Worm (Caenorhabditis elegans) whole organism, late embryonic: ENCODE data around the gene C15C8.6.

Experiments used
- F13H6.1 ChIP-seq: sonication (generic microtip); optimal IDR thresholded peaks from 2 replicates; lab custom pipeline; 2016; ENCODE audit warnings: missing genetic modification characterization, missing compliant biosample characterization
- K02D7.2 ChIP-seq: sonication (generic microtip); optimal IDR thresholded peaks from 2 replicates; lab custom pipeline; 2017; ENCODE audit warnings: mild to moderate bottlenecking, missing genetic modification characterization, missing compliant biosample characterization
- T23F11.4 ChIP-seq: fragments of 200-800 bp; sonication (Bioruptor generic); optimal IDR thresholded peaks from 2 replicates; lab custom pipeline; 2018; ENCODE audit warnings: mild to moderate bottlenecking, missing genetic modification characterization, missing compliant biosample characterization
- ahr-1 ChIP-seq: sonication (generic microtip); optimal IDR thresholded peaks from 2 replicates; lab custom pipeline; 2016; ENCODE audit warnings: missing genetic modification characterization, missing compliant biosample characterization
- ceh-14 ChIP-seq: sonication (generic microtip); optimal IDR thresholded peaks from 2 replicates; lab custom pipeline; 2016; ENCODE audit warnings: missing genotype, missing genetic modification characterization, missing compliant biosample characterization
- ceh-22 ChIP-seq: sonication (generic microtip); optimal IDR thresholded peaks from 2 replicates; lab custom pipeline; 2017; ENCODE audit warnings: missing biosample characterization, missing genetic modification characterization
- ceh-24 ChIP-seq: sonication (generic microtip); optimal IDR thresholded peaks from 2 replicates; lab custom pipeline; 2016; ENCODE audit warnings: mild to moderate bottlenecking, missing genetic modification characterization, missing compliant biosample characterization
- ceh-30 ChIP-seq: fragments of 150-350 bp; optimal IDR thresholded peaks from 2 replicates; lab custom pipeline; 2014; ENCODE audit warnings: missing biosample characterization, missing genetic modification characterization
- ceh-31 ChIP-seq: sonication (generic microtip); optimal IDR thresholded peaks from 2 replicates; lab custom pipeline; 2016; ENCODE audit warnings: missing genetic modification characterization, missing compliant biosample characterization
- ceh-48 ChIP-seq: sonication (generic microtip); optimal IDR thresholded peaks from 2 replicates; lab custom pipeline; 2016; ENCODE audit warnings: missing genetic modification characterization, inconsistent platforms, missing compliant biosample characterization
- dmd-4 ChIP-seq: sonication (generic microtip); optimal IDR thresholded peaks from 2 replicates; lab custom pipeline; 2016; ENCODE audit warnings: borderline replicate concordance, missing genetic modification characterization, missing compliant biosample characterization
- dve-1 ChIP-seq: sonication (generic microtip); optimal IDR thresholded peaks from 2 replicates; lab custom pipeline; 2017; ENCODE audit warnings: antibody characterized with exemption, mild to moderate bottlenecking, missing genetic modification characterization, missing compliant biosample characterization
- ets-4 ChIP-seq: sonication (generic microtip); optimal IDR thresholded peaks from 2 replicates; lab custom pipeline; 2016; ENCODE audit warnings: missing genetic modification characterization, missing compliant biosample characterization
- eyg-1 ChIP-seq: sonication (generic microtip); optimal IDR thresholded peaks from 2 replicates; lab custom pipeline; 2016; ENCODE audit warnings: missing genotype, missing genetic modification characterization, missing compliant biosample characterization
- fax-1 ChIP-seq: sonication (generic microtip); optimal IDR thresholded peaks from 2 replicates; lab custom pipeline; 2016; ENCODE audit warnings: missing genotype, missing genetic modification characterization, missing compliant biosample characterization
- gmeb-2 ChIP-seq: sonication (generic microtip); optimal IDR thresholded peaks from 2 replicates; lab custom pipeline; 2016; ENCODE audit warnings: missing genetic modification characterization, inconsistent platforms, missing compliant biosample characterization
- hlh-15 ChIP-seq: sonication (generic microtip); optimal IDR thresholded peaks from 2 replicates; lab custom pipeline; 2016; ENCODE audit warnings: missing genetic modification characterization, missing compliant biosample characterization
- hlh-6 ChIP-seq: sonication (generic microtip); optimal IDR thresholded peaks from 2 replicates; lab custom pipeline; 2016; ENCODE audit warnings: missing genotype, missing genetic modification characterization, missing compliant biosample characterization
- hlh-8 ChIP-seq: sonication (generic microtip); optimal IDR thresholded peaks from 2 replicates; lab custom pipeline; 2016; ENCODE audit warnings: missing genotype, missing genetic modification characterization, missing compliant biosample characterization
- lim-6 ChIP-seq: sonication (generic microtip); optimal IDR thresholded peaks from 2 replicates; lab custom pipeline; 2016; ENCODE audit warnings: missing genetic modification characterization, missing compliant biosample characterization
- lin-11 ChIP-seq: fragments of 200-800 bp; sonication (Bioruptor generic); optimal IDR thresholded peaks from 2 replicates; lab custom pipeline; 2018; ENCODE audit warnings: mild to moderate bottlenecking, missing genetic modification characterization, missing compliant biosample characterization
- madf-2 ChIP-seq: sonication (generic microtip); optimal IDR thresholded peaks from 2 replicates; lab custom pipeline; 2017; ENCODE audit warnings: missing genetic modification characterization, missing compliant biosample characterization
- nhr-11 ChIP-seq: fragments of 150-350 bp; optimal IDR thresholded peaks from 2 replicates; lab custom pipeline; 2014; ENCODE audit warnings: missing biosample characterization, missing genetic modification characterization
- nhr-232 ChIP-seq: sonication (generic microtip); optimal IDR thresholded peaks from 2 replicates; lab custom pipeline; 2016; ENCODE audit warnings: missing genetic modification characterization, missing compliant biosample characterization
- npax-4 ChIP-seq: sonication (generic microtip); optimal IDR thresholded peaks from 2 replicates; lab custom pipeline; 2016; ENCODE audit warnings: missing genetic modification characterization, missing compliant biosample characterization
- odd-2 ChIP-seq: sonication (generic microtip); optimal IDR thresholded peaks from 2 replicates; lab custom pipeline; 2017; ENCODE audit warnings: antibody characterized with exemption, mild to moderate bottlenecking, missing genetic modification characterization, missing compliant biosample characterization
- pag-3 ChIP-seq: sonication (generic microtip); optimal IDR thresholded peaks from 2 replicates; lab custom pipeline; 2016; ENCODE audit warnings: missing compliant biosample characterization, missing genetic modification characterization, borderline replicate concordance
- pat-9 ChIP-seq: fragments of 200-800 bp; sonication (Bioruptor generic); optimal IDR thresholded peaks from 2 replicates; lab custom pipeline; 2018; ENCODE audit warnings: mild to moderate bottlenecking, missing genetic modification characterization, moderate library complexity, missing compliant biosample characterization
- pha-4 ChIP-seq: fragments of 150-350 bp; optimal IDR thresholded peaks from 2 replicates; lab custom pipeline; 2018; ENCODE audit warnings: missing biosample characterization, missing genetic modification reagents, missing genetic modification characterization
- pqm-1 ChIP-seq: sonication (generic microtip); optimal IDR thresholded peaks from 2 replicates; lab custom pipeline; 2016; ENCODE audit warnings: missing genetic modification characterization, missing compliant biosample characterization
- pros-1 ChIP-seq: fragments of 150-350 bp; optimal IDR thresholded peaks from 2 replicates; lab custom pipeline; 2014; ENCODE audit warnings: missing biosample characterization, missing genetic modification reagents, missing genetic modification characterization
- ref-2 ChIP-seq: sonication (generic microtip); optimal IDR thresholded peaks from 2 replicates; lab custom pipeline; 2016; ENCODE audit warnings: missing genetic modification characterization, missing compliant biosample characterization
- sox-2 ChIP-seq: fragments of 200-800 bp; sonication (Bioruptor generic); IDR thresholded peaks from 2 replicates; pipeline ENCODE4 v1.3.6; 2022; ENCODE audit warnings: missing genetic modification reagents, missing genetic modification characterization, missing compliant biosample characterization
- syd-9 ChIP-seq: sonication (generic microtip); optimal IDR thresholded peaks from 2 replicates; lab custom pipeline; 2016; ENCODE audit warnings: mild to moderate bottlenecking, missing genetic modification characterization, moderate library complexity, missing compliant biosample characterization
- tbx-2 ChIP-seq: sonication (generic microtip); optimal IDR thresholded peaks from 2 replicates; lab custom pipeline; 2016; ENCODE audit warnings: missing genetic modification characterization, missing compliant biosample characterization
- ttx-3 ChIP-seq: sonication (generic microtip); optimal IDR thresholded peaks from 2 replicates; lab custom pipeline; 2016; ENCODE audit warnings: missing genetic modification reagents, missing genetic modification characterization, missing compliant biosample characterization
- unc-3 ChIP-seq, 2 experiments: fragments of 200-800 bp in 1 of 2; sonication (Bioruptor generic) in 1 of 2; sonication (generic microtip) in 1 of 2; conservative IDR thresholded peaks in 1 of 2; optimal IDR thresholded peaks in 1 of 2; 2 replicates each; pipeline versions ENCODE4 v1.3.6 to Lab custom; 2016 to 2022; ENCODE audit warnings: missing compliant biosample characterization in 2 of 2, missing genetic modification characterization in 2 of 2, missing genetic modification reagents in 1 of 2
- unc-55 ChIP-seq: sonication (generic microtip); optimal IDR thresholded peaks from 2 replicates; lab custom pipeline; 2017; ENCODE audit warnings: missing biosample characterization, missing genetic modification reagents, missing genetic modification characterization
- unc-86 ChIP-seq: sonication (generic microtip); optimal IDR thresholded peaks from 2 replicates; lab custom pipeline; 2016; ENCODE audit warnings: missing genetic modification characterization, missing compliant biosample characterization
- zip-5 ChIP-seq: sonication (generic microtip); optimal IDR thresholded peaks from 2 replicates; lab custom pipeline; 2016; ENCODE audit warnings: missing genetic modification characterization, missing compliant biosample characterization

Gene C15C8.6

ce11 chrV:12790188-12790587 lies 38.8 kb upstream of the C15C8.6 start, which contains the start of gene srbc-43:
TSS of gene srbc-43 (minus strand) at chrV:12790518.
- no peak for TF ChIP-seq lin-11
- no peak for TF ChIP-seq K02D7.2
- no peak for TF ChIP-seq ceh-24 (tag; lab: Kevin White, UChicago)
- TF ChIP-seq unc-86 (tag; lab: Kevin White, UChicago) = no peak
- no peak for TF ChIP-seq pha-4 (tag; lab: Kevin White, UChicago)
- TF ChIP-seq T23F11.4 (GFP tag; lab: Kevin White, UChicago) = no peak
- TF ChIP-seq hlh-6 = no peak

- no peak for TF ChIP-seq nhr-232 (tag; lab: Kevin White, UChicago)
- TF ChIP-seq dmd-4 (tag; lab: Kevin White, UChicago) = no peak
- no peak for TF ChIP-seq dve-1
- no peak for TF ChIP-seq odd-2 (tag; lab: Kevin White, UChicago)
- TF ChIP-seq ceh-48 (tag; lab: Kevin White, UChicago) = no peak
- no peak for TF ChIP-seq unc-55
- TF ChIP-seq pat-9 (tag; lab: Kevin White, UChicago) = no peak
- no peak for TF ChIP-seq hlh-15 (tag; lab: Kevin White, UChicago)
- TF ChIP-seq hlh-8 (tag; lab: Kevin White, UChicago) = no peak
- no peak for TF ChIP-seq gmeb-2 (tag; lab: Kevin White, UChicago)
- no peak for TF ChIP-seq nhr-11
- no peak for TF ChIP-seq T23F11.4 (GFP tag; lab: Kevin White, UChicago)
- no peak for TF ChIP-seq npax-4 (tag; lab: Kevin White, UChicago)
- no peak for TF ChIP-seq K02D7.2
- TF ChIP-seq lim-6 = no peak
Measured at ce11 chrV:12788451-12788850, 37.1 kb upstream of the C15C8.6 start, which contains the start of gene srbc-44. TSS of gene srbc-44 (minus strand) at chrV:12788551.

ce11 chrV:12787026-12787425 lies 35.7 kb upstream of the C15C8.6 start, which contains the start of gene fkb-4:
TSS of gene fkb-4 (minus strand) at chrV:12787126.
- no peak for TF ChIP-seq eyg-1 (tag; lab: Kevin White, UChicago)
- no peak for TF ChIP-seq syd-9 (tag; lab: Kevin White, UChicago)
- no peak for TF ChIP-seq dve-1
- TF ChIP-seq ahr-1 (tag; lab: Kevin White, UChicago) = no peak
- TF ChIP-seq ets-4 = no peak
- no peak for TF ChIP-seq dmd-4 (tag; lab: Kevin White, UChicago)
- no peak for TF ChIP-seq tbx-2
- no peak for TF ChIP-seq unc-86 (tag; lab: Kevin White, UChicago)
- no peak for TF ChIP-seq pag-3 (tag; lab: Kevin White, UChicago)
- TF ChIP-seq nhr-11 = no peak
- no peak for TF ChIP-seq odd-2 (tag; lab: Kevin White, UChicago)
- no peak for TF ChIP-seq fax-1 (tag; lab: Kevin White, UChicago)
- TF ChIP-seq T23F11.4 (GFP tag; lab: Kevin White, UChicago) = no peak
- no peak for TF ChIP-seq ref-2 (tag; lab: Kevin White, UChicago)
- no peak for TF ChIP-seq zip-5
- TF ChIP-seq, all 69 proteins: peak for 0

- TF ChIP-seq dve-1 (no peak), gmeb-2 (tag; lab: Kevin White, UChicago) (no peak), ceh-30 (tag; lab: Kevin White, UChicago) (no peak), ceh-31 (tag; lab: Kevin White, UChicago) (no peak), F13H6.1 (no peak), pag-3 (tag; lab: Kevin White, UChicago) (no peak)
Measured at ce11 chrV:12786340-12786739, 35.0 kb upstream of the C15C8.6 start.

- TF ChIP-seq eyg-1 (tag; lab: Kevin White, UChicago) = no peak
- no peak for TF ChIP-seq dve-1
- TF ChIP-seq ceh-24 (tag; lab: Kevin White, UChicago) = no peak
Measured at ce11 chrV:12784861-12785260, 33.5 kb upstream of the C15C8.6 start, which contains the start of gene sre-20. TSS of gene sre-20 (minus strand) at chrV:12784961.

ce11 chrV:12780248-12780647 lies 28.9 kb upstream of the C15C8.6 start:
- TF ChIP-seq pag-3 (tag; lab: Kevin White, UChicago) (peak; percentile 71), ceh-30 (tag; lab: Kevin White, UChicago) (peak; percentile 38), nhr-11 (no peak), ttx-3 (tag; lab: Kevin White, UChicago) (peak; percentile 88), ets-4 (peak; percentile 48), madf-2 (tag; lab: Kevin White, UChicago) (peak; percentile 91), zip-5 (peak; percentile 82), ceh-14 (tag; lab: Kevin White, UChicago) (peak; percentile 88), sox-2 (GFP tag; lab: Robert Waterston, UW) (peak; percentile 88), pha-4 (tag; lab: Kevin White, UChicago) (no peak), odd-2 (tag; lab: Kevin White, UChicago) (peak; percentile 76), npax-4 (tag; lab: Kevin White, UChicago) (peak; percentile 76), ceh-22 (tag; lab: Kevin White, UChicago) (no peak), pros-1 (no peak), F13H6.1 (peak; percentile 81), unc-3 (GFP tag; conservative IDR thresholded peaks at IDR 0.05; lab: Robert Waterston, UW) (peak; percentile 96), unc-3 (tag; optimal IDR thresholded peaks at IDR 0.05; lab: Kevin White, UChicago) (peak; percentile 84), pqm-1 (tag; lab: Kevin White, UChicago) (peak; percentile 78), T23F11.4 (GFP tag; lab: Kevin White, UChicago) (peak; percentile 90)
